Worm (Caenorhabditis elegans) whole organism, L3 larva: ENCODE data around the gene C46G7.2.

Source experiments
- ama-1 ChIP-seq: fragments of 150-350 bp; optimal IDR thresholded peaks from 2 replicates; lab custom pipeline; 2018
- ceh-9 ChIP-seq: sonication (generic microtip); optimal IDR thresholded peaks from 2 replicates; lab custom pipeline; 2018; ENCODE audit warnings: missing biosample characterization, missing genetic modification characterization
- egl-27 ChIP-seq: sonication (generic microtip); optimal IDR thresholded peaks from 4 replicates; lab custom pipeline; 2017; ENCODE audit warnings: missing biosample characterization, missing genetic modification reagents, missing genetic modification characterization
- fkh-2 ChIP-seq: fragments of 150-350 bp; optimal IDR thresholded peaks from 2 replicates; lab custom pipeline; 2014; ENCODE audit warnings: missing biosample characterization, missing genetic modification reagents, missing genetic modification characterization
- nhr-237 ChIP-seq: fragments of 150-350 bp; optimal IDR thresholded peaks from 2 replicates; lab custom pipeline; 2014; ENCODE audit warnings: missing biosample characterization, missing genetic modification characterization
- sea-2 ChIP-seq: fragments of 150-350 bp; sonication (generic microtip); optimal IDR thresholded peaks from 4 replicates; lab custom pipeline; 2014; ENCODE audit warnings: missing biosample characterization, missing genetic modification reagents, missing genetic modification characterization
- unc-39 ChIP-seq: sonication (generic microtip); optimal IDR thresholded peaks from 4 replicates; lab custom pipeline; 2017; ENCODE audit warnings: missing biosample characterization, missing genetic modification characterization
- zag-1 ChIP-seq: fragments of 150-350 bp; optimal IDR thresholded peaks from 2 replicates; lab custom pipeline; 2014; ENCODE audit warnings: missing biosample characterization, missing genetic modification characterization
- ztf-4 ChIP-seq: fragments of 150-350 bp; optimal IDR thresholded peaks from 2 replicates; lab custom pipeline; 2014; ENCODE audit warnings: missing biosample characterization, missing genetic modification characterization

- TF ChIP-seq ama-1 (lab: Kevin White, UChicago) = no peak
- TF ChIP-seq egl-27 (tag; lab: Kevin White, UChicago) = no peak
- TF ChIP-seq fkh-2 (tag; lab: Kevin White, UChicago) = no peak
- no peak for TF ChIP-seq zag-1 (tag; lab: Kevin White, UChicago)
- no peak for TF ChIP-seq ztf-4
- no peak for TF ChIP-seq sea-2 (GFP tag; lab: Kevin White, UChicago)
- TF ChIP-seq ceh-9 (tag; lab: Kevin White, UChicago) = no peak
- TF ChIP-seq nhr-237 (tag; lab: Kevin White, UChicago) = no peak
- no peak for TF ChIP-seq unc-39 (tag; lab: Kevin White, UChicago)
These were observed 34.1 kb downstream of the C46G7.2 start for ce11 chrIV:6049062-6049461.
